Worm (Caenorhabditis elegans): Measurements from ENCODE around the gene K02E10.5.
A peak's percentile ranks its signal among the peaks of the same experiment; 100 is the strongest.

The K02E10.5 gene

DNA sequence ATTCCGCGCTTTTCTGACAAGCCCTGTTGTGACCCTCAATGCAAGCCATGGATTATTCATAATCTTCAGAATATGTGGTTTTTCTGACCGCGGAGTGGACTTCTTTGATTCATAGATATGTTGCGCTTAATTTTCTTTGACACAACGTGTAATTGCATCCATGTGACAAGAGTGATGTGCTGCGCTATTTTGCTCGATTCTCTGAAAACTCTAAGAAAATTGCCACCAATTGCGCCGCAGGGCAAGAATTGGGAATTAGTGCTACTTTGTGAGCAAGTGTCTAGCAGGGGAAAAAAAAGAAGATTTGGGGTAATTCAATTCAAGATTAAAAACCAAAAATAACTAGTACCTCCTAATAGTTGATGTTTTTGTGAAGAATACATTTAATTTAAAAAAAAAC is 14.7 kb downstream of the K02E10.5 start:
- TF ChIP-seq flt-1 (GFP tag; IDR thresholded peaks at IDR 0.05) (no peak), klf-2 (GFP tag; conservative IDR thresholded peaks at IDR 0.05) (no peak), ztf-29 (GFP tag; IDR thresholded peaks at IDR 0.05) (no peak), tab-1 (GFP tag; IDR thresholded peaks at IDR 0.05) (no peak), ref-1 (GFP tag; conservative IDR thresholded peaks at IDR 0.05) (no peak), ztf-23 (GFP tag; IDR thresholded peaks at IDR 0.05) (no peak), T22C8.4 (GFP tag; IDR thresholded peaks at IDR 0.05) (no peak), med-1 (GFP tag; optimal IDR thresholded peaks at IDR 0.05; ENCODE audit: insufficient read depth) (no peak), cog-1 (tag; optimal IDR thresholded peaks at IDR 0.05) (no peak)

DNA sequence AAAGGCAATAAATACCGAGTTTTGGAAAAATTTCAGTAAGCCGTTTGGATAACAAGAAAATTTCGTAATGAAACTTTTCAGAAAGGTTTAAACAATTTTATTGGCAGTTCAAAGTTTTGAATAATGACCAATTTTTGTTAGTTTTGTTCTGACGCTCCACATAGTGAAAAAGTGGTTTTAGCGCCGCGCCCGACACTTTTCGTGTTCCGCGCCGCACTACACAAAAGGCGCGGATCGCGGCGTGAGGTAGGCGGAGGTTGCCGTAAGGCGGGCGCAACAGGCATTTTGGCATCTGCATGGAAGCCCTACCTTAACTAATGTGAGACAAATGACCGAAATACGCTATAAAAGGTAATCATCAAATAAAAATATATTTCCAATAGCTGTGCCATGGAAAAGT is 17.0 kb downstream of the K02E10.5 start:
- TF ChIP-seq ztf-23 (GFP tag; IDR thresholded peaks at IDR 0.05), result no peak
- TF ChIP-seq cog-1 (tag; optimal IDR thresholded peaks at IDR 0.05), result no peak
- no peak for TF ChIP-seq ref-1 (GFP tag; conservative IDR thresholded peaks at IDR 0.05)
- TF ChIP-seq klf-2 (GFP tag; conservative IDR thresholded peaks at IDR 0.05), result no peak
- no peak for TF ChIP-seq T22C8.4 (GFP tag; IDR thresholded peaks at IDR 0.05)
- no peak for TF ChIP-seq tab-1 (GFP tag; IDR thresholded peaks at IDR 0.05)
- no peak for TF ChIP-seq ztf-29 (GFP tag; IDR thresholded peaks at IDR 0.05)
- TF ChIP-seq flt-1 (GFP tag; IDR thresholded peaks at IDR 0.05), result no peak
- TF ChIP-seq med-1 (GFP tag; optimal IDR thresholded peaks at IDR 0.05; ENCODE audit: insufficient read depth), result no peak

DNA sequence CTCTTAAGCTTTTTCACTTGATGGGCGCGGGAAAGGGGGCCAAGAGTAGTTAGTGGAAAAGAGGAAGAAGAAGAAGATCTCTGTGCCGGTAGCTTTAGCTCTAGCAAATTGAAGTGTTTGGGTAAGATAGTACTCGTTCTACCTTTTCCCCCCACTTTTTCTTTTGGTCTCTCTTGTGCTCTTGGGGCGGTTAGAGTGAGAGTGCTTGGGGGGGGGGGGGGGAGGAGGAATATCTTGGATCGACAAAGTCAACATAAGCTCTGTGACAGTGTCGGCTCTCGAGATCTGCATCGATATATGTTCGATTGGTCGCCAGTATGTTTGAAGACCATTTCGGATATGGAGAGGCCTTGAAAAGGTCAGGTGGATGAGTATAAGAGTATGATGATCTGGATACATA is 18.9 kb downstream of the K02E10.5 start, which contains the start of gene fox-1:
fox-1 (minus strand) TSS at position 101 of the 400 bp plus-strand sequence.
- TF ChIP-seq T22C8.4 (GFP tag; IDR thresholded peaks at IDR 0.05), result no peak
- TF ChIP-seq cog-1 (tag; optimal IDR thresholded peaks at IDR 0.05), result no peak
- no peak for TF ChIP-seq med-1 (GFP tag; optimal IDR thresholded peaks at IDR 0.05; ENCODE audit: insufficient read depth)
- TF ChIP-seq ztf-23 (GFP tag; IDR thresholded peaks at IDR 0.05), result no peak
- no peak for TF ChIP-seq flt-1 (GFP tag; IDR thresholded peaks at IDR 0.05)
- TF ChIP-seq ztf-29 (GFP tag; IDR thresholded peaks at IDR 0.05), result no peak
- no peak for TF ChIP-seq ref-1 (GFP tag; conservative IDR thresholded peaks at IDR 0.05)
- no peak for TF ChIP-seq tab-1 (GFP tag; IDR thresholded peaks at IDR 0.05)
- no peak for TF ChIP-seq klf-2 (GFP tag; conservative IDR thresholded peaks at IDR 0.05)

DNA sequence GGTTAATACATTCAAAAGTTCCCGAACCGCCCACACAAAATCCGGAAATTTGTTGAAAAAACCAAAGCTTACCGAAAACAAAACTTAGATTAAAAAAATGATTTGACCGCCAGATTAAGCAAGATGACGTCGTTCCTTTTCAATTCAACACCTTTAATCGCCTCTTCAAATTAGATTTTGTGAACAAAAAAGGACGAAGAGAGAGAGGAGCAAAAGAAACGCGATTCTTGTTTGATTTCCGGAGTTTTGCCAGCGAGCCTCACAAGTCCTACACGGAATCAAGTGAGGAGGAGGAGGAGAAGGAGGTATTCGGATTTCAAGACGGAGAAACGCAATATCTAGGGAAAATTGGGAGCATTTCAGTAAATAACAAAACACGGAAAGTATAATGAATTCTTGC is 21.3 kb downstream of the K02E10.5 start:
- no peak for TF ChIP-seq flt-1 (GFP tag; IDR thresholded peaks at IDR 0.05)
- no peak for TF ChIP-seq med-1 (GFP tag; optimal IDR thresholded peaks at IDR 0.05; ENCODE audit: insufficient read depth)
- TF ChIP-seq tab-1 (GFP tag; IDR thresholded peaks at IDR 0.05), result no peak
- no peak for TF ChIP-seq ztf-29 (GFP tag; IDR thresholded peaks at IDR 0.05)
- no peak for TF ChIP-seq ref-1 (GFP tag; conservative IDR thresholded peaks at IDR 0.05)
- no peak for TF ChIP-seq T22C8.4 (GFP tag; IDR thresholded peaks at IDR 0.05)
- TF ChIP-seq klf-2 (GFP tag; conservative IDR thresholded peaks at IDR 0.05), result no peak

DNA sequence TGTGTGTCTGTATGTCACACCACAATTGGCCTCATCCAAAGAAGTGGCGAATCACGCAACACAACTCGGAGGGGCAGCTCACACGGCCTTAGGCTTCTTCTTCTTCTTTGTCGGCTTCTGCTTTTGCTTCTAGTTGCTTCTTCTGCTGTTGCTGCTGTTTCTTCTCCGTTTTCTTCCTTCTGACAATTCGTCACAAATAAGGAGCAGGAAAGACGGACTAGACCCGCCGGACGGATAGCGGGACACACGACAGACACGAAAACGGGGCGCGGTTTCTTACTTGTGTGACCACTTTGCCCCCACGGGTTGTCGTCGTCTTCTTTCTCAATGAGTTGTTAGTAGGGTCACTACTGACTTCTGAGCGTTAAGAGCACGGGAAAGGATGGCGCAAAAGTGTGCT is 22.6 kb downstream of the K02E10.5 start:
- TF ChIP-seq ztf-23 (GFP tag; IDR thresholded peaks at IDR 0.05), result no peak
- no peak for TF ChIP-seq cog-1 (tag; optimal IDR thresholded peaks at IDR 0.05)

DNA sequence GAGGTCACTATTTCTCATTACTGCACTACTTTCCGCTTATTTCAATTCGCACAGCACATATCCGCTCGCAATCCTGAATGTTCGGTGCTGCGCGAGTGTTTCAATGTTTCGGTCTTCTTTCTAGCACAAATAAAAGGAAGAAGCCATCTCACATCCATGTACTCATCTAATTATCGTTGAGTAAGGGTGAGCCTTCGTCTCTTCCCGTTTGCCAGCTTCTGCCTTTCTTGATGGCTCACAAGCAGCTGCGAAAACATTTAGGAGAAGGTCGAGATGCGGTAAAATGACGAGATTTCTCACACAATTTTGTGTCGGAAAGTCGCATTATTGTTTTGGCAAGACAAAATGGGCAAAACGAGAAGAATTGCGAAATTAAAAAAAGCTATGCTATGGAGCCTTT is 23.8 kb downstream of the K02E10.5 start:
- no peak for TF ChIP-seq med-1 (GFP tag; optimal IDR thresholded peaks at IDR 0.05; ENCODE audit: insufficient read depth)
- TF ChIP-seq tab-1 (GFP tag; IDR thresholded peaks at IDR 0.05), result no peak
- TF ChIP-seq klf-2 (GFP tag; conservative IDR thresholded peaks at IDR 0.05), result no peak
- no peak for TF ChIP-seq ztf-23 (GFP tag; IDR thresholded peaks at IDR 0.05)
- no peak for TF ChIP-seq cog-1 (tag; optimal IDR thresholded peaks at IDR 0.05)
- TF ChIP-seq T22C8.4 (GFP tag; IDR thresholded peaks at IDR 0.05), result no peak
- TF ChIP-seq ztf-29 (GFP tag; IDR thresholded peaks at IDR 0.05), result no peak
- no peak for TF ChIP-seq ref-1 (GFP tag; conservative IDR thresholded peaks at IDR 0.05)
- no peak for TF ChIP-seq flt-1 (GFP tag; IDR thresholded peaks at IDR 0.05)

DNA sequence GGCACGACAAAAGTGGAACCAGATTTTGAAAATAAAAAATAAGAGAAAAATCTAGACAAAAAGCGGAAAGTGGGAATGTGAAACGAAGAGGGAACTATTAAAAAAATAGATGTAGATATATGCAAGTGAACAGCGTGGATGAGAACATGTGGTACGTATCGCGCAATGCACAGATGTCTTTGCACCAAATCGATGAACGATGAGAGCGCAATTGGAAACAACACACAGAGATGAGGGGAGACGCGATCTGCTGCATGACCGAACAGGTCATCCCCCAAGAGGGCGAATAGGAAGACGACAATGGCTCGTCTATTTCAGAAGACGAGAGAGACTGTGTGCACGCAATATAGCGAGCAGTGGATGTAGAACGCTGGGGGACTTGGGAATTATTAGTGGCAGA is 26.0 kb downstream of the K02E10.5 start:
- TF ChIP-seq flt-1 (GFP tag; IDR thresholded peaks at IDR 0.05) (0 out of 2 replicates have a peak, but pooled peaks have one; percentile 25), ztf-23 (GFP tag; IDR thresholded peaks at IDR 0.05) (no peak), tab-1 (GFP tag; IDR thresholded peaks at IDR 0.05) (0 out of 2 replicates have a peak, but pooled peaks have one; percentile 53), klf-2 (GFP tag; conservative IDR thresholded peaks at IDR 0.05) (no peak), med-1 (GFP tag; optimal IDR thresholded peaks at IDR 0.05; ENCODE audit: insufficient read depth) (no peak)

DNA sequence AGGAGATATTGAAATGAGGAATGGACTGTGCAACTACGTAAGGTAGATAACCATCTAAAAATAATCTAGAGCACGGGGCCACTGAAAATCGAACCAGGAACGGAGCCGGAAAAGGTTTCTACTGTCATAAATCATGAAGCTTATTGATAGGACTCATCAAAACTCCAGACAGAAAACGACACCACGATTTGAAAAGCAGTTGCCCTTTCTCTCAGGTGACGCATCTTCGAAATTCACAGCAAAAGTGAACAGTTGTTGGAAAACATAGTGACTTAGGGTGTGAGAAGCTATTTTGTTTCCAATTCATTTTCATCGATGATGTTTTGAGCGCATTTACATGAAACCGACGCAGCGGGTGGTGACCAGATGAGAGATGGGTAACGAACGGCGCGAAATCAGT is 26.4 kb downstream of the K02E10.5 start:
- no peak for TF ChIP-seq T22C8.4 (GFP tag; IDR thresholded peaks at IDR 0.05)
- TF ChIP-seq med-1 (GFP tag; optimal IDR thresholded peaks at IDR 0.05; ENCODE audit: insufficient read depth), result no peak

DNA sequence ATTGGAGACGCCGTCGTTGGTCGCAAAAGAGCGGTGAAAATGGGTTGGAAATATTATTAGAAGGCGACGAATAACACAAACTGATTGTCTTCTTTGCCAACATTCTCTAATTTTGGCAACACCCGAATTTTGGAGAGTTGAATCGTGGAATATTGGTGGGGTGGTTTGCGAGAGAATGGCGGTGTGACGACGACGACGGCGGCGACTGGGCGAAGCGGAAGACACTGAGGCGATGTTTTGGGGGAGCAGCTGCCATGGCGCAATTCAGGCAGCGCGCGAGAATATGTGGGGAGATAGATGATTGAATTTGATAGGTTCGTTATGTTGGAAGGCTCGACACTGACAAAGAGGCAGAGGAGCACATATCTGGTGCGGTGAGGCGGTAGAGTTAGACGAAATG is 27.7 kb downstream of the K02E10.5 start:
- TF ChIP-seq tab-1 (GFP tag; IDR thresholded peaks at IDR 0.05) (0 out of 2 replicates have a peak, but pooled peaks have one; percentile 42), flt-1 (GFP tag; IDR thresholded peaks at IDR 0.05) (no peak)

DNA sequence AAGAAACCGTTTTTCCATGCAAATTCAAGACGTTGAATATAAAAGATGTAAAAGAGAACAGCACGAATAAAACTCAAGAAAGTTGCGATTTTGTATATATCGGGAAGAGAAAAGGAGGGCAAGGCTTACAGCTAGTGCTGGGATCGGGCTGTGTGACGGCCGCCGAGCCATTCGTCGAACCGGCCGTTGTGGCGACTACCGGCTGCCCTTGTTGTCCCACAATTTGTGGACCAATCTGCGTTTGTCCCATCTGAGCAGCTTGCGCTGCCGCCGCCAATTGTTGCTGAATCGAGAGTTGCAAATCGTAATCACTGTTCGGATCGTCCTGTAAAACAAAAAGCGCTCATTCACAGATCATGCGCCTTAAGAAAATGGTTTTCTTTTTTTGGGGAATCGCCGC is 31.5 kb downstream of the K02E10.5 start:
- TF ChIP-seq ztf-29 (GFP tag; IDR thresholded peaks at IDR 0.05) (no peak), T22C8.4 (GFP tag; IDR thresholded peaks at IDR 0.05) (no peak), cog-1 (tag; optimal IDR thresholded peaks at IDR 0.05) (no peak), ref-1 (GFP tag; conservative IDR thresholded peaks at IDR 0.05) (no peak), ztf-23 (GFP tag; IDR thresholded peaks at IDR 0.05) (no peak), med-1 (GFP tag; optimal IDR thresholded peaks at IDR 0.05; ENCODE audit: insufficient read depth) (no peak), flt-1 (GFP tag; IDR thresholded peaks at IDR 0.05) (no peak), tab-1 (GFP tag; IDR thresholded peaks at IDR 0.05) (no peak), klf-2 (GFP tag; conservative IDR thresholded peaks at IDR 0.05) (no peak)

DNA sequence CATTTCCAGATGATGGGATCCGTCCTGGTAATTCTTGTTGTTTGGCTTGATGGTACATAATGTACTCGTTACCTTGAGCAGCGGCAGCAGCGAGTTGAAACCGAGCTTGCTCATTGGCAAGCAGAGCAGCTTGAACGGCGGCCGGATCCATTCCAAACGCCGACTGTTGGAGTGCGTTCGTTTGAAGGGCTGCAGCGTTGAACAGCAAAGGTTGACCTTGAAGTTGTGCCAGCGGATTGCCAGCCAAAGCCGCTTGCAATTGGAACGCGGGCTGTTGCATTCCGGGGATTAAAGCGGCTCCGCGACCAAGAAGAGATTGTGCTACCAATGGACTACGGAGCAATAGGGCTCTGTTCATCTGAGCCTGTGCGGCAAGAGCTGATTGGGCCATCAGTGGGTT is 32.5 kb downstream of the K02E10.5 start:
- TF ChIP-seq klf-2 (GFP tag; conservative IDR thresholded peaks at IDR 0.05) (no peak), cog-1 (tag; optimal IDR thresholded peaks at IDR 0.05) (no peak), T22C8.4 (GFP tag; IDR thresholded peaks at IDR 0.05) (no peak), ref-1 (GFP tag; conservative IDR thresholded peaks at IDR 0.05) (no peak), ztf-29 (GFP tag; IDR thresholded peaks at IDR 0.05) (no peak), ztf-23 (GFP tag; IDR thresholded peaks at IDR 0.05) (no peak), flt-1 (GFP tag; IDR thresholded peaks at IDR 0.05) (no peak), med-1 (GFP tag; optimal IDR thresholded peaks at IDR 0.05; ENCODE audit: insufficient read depth) (no peak), tab-1 (GFP tag; IDR thresholded peaks at IDR 0.05) (no peak)
